Worm (Caenorhabditis elegans) whole organism, L3 larva: ENCODE data around the gene F32D8.15.
A peak's percentile ranks its signal among the peaks of the same experiment; 100 is the strongest.

ENCODE experiments used
- ZK546.5 ChIP-seq: sonication (generic microtip); optimal IDR thresholded peaks from 2 replicates; lab custom pipeline; 2017; ENCODE audit warnings: missing biosample characterization, missing genetic modification characterization
- ceh-16 ChIP-seq: sonication (generic microtip); optimal IDR thresholded peaks from 2 replicates; lab custom pipeline; 2017; ENCODE audit warnings: missing biosample characterization, missing genetic modification characterization
- ceh-82 ChIP-seq: fragments of 150-350 bp; optimal IDR thresholded peaks from 2 replicates; lab custom pipeline; 2014; ENCODE audit warnings: missing biosample characterization, missing genetic modification characterization
- elt-2 ChIP-seq: sonication (generic microtip); optimal IDR thresholded peaks from 2 replicates; lab custom pipeline; 2016; ENCODE audit warnings: missing genetic modification reagents, mild to moderate bottlenecking, missing genetic modification characterization, missing compliant biosample characterization
- hmg-11 ChIP-seq: sonication (generic microtip); optimal IDR thresholded peaks from 2 replicates; lab custom pipeline; 2016; ENCODE audit warnings: missing genetic modification characterization, missing compliant biosample characterization
- lin-39 ChIP-seq: fragments of 150-350 bp; optimal IDR thresholded peaks from 2 replicates; lab custom pipeline; 2018; ENCODE audit warnings: missing biosample characterization, missing genetic modification reagents, missing genetic modification characterization
- nhr-237 ChIP-seq: fragments of 150-350 bp; optimal IDR thresholded peaks from 2 replicates; lab custom pipeline; 2014; ENCODE audit warnings: missing biosample characterization, missing genetic modification characterization
- pqm-1 ChIP-seq: fragments of 150-350 bp; optimal IDR thresholded peaks from 2 replicates; lab custom pipeline; 2017; ENCODE audit warnings: missing biosample characterization, missing genetic modification characterization, inconsistent platforms
- snpc-4 ChIP-seq: fragments of 150-350 bp; optimal IDR thresholded peaks from 2 replicates; lab custom pipeline; 2014; ENCODE audit warnings: missing biosample characterization, missing genetic modification characterization
- ztf-4 ChIP-seq: fragments of 150-350 bp; optimal IDR thresholded peaks from 2 replicates; lab custom pipeline; 2014; ENCODE audit warnings: missing biosample characterization, missing genetic modification characterization

The F32D8.15 gene

DNA sequence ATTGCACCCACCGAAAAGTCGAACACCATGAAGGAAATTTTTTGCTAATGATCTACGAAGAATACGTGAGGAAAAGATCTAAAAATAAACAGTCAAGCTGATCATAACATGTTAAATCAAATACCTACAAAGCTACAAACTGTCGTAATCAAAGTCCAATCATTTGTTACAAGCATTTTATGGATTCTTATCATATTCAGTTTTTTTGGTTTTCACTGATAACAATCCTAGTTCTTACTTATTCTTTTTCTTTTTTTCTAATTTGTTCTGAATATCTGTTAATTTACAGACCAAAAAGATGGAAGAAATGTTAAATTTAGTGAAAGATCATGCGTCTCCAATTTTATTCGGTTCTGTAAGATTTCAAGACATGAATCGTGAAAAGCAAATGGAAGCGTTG is 51.0 kb downstream of the F32D8.15 start, which contains the start of gene F17C11.6:
TSS of gene F17C11.6 (plus strand) at position 290 of the 400 bp plus-strand sequence.
- TF ChIP-seq ceh-82 (tag; lab: Kevin White, UChicago) (no peak), ZK546.5 (tag; lab: Kevin White, UChicago) (no peak), pqm-1 (peak; percentile 82), lin-39 (tag; lab: Kevin White, UChicago) (no peak), snpc-4 (tag; lab: Kevin White, UChicago) (no peak), ztf-4 (tag; lab: Kevin White, UChicago) (no peak), nhr-237 (tag; lab: Kevin White, UChicago) (no peak), elt-2 (peak; percentile 70), hmg-11 (tag; lab: Kevin White, UChicago) (no peak)

DNA sequence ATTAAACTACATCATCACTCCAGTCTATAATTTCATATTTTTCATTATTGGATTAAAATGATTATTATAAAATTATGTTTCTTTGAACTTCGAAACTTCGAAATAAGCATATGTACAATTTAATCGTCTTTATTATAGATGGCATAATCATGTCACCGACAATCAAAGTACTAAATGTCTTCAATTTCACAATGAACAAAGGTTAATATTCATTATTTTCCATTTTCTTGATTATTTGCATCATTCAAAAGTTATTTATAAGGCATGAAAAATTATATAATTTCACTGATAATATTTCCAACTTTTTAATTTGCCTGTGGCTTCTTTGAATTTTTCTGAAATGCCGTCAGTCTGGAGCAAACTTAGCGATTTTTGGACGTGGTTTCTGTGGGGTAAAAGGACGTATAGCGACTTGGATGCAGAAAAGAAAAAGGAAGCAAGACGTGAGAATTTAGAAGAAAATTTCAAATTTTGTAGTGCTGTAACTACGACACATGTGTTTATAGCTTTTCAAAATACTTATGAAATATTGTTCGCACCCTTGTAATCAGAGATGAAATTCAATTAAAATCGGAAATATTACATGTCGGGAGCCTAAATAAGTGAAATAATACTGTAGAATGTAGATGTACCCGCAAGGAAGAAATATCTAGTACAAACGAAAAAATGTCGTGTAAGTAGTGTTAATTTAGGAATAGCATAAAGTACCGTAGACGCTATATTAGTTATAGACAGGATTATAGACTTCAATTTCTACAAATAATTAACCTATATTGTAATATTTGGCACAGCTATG is 52.0 kb downstream of the F32D8.15 start, which contains the start of gene F17C11.13:
TSS of gene F17C11.13 (plus strand) at position 243 of the 796 bp plus-strand sequence.
- TF ChIP-seq elt-2, result peak; percentile 59
- TF ChIP-seq ceh-16 (tag; lab: Kevin White, UChicago), result no peak
- peak; percentile 32 for TF ChIP-seq pqm-1
- TF ChIP-seq, all 47 proteins: peak for 2
